Worm (Caenorhabditis elegans) whole organism, midembryonic: Measurements from ENCODE around the gene F13E9.5.

ENCODE experiments used
- T22C8.4 ChIP-seq: fragments of 200-800 bp; sonication (Bioruptor generic); IDR thresholded peaks from 2 replicates; pipeline ENCODE4 v1.3.6; 2022; ENCODE audit warnings: missing genetic modification characterization, missing compliant biosample characterization
- cog-1 ChIP-seq: sonication (generic microtip); optimal IDR thresholded peaks from 2 replicates; lab custom pipeline; 2016; ENCODE audit warnings: missing genetic modification characterization, missing compliant biosample characterization
- flt-1 ChIP-seq: fragments of 200-800 bp; sonication (Bioruptor generic); IDR thresholded peaks from 2 replicates; pipeline ENCODE4 v1.3.6; 2022; ENCODE audit warnings: missing genetic modification characterization, missing compliant biosample characterization
- klf-2 ChIP-seq: fragments of 200-800 bp; sonication (Bioruptor generic); conservative IDR thresholded peaks from 2 replicates; pipeline ENCODE4 v1.3.6; 2022; ENCODE audit warnings: missing genetic modification reagents, missing genetic modification characterization, missing compliant biosample characterization
- med-1 ChIP-seq: sonication (generic microtip); optimal IDR thresholded peaks from 2 replicates; lab custom pipeline; 2017; ENCODE audit warnings: missing genetic modification characterization, mild to moderate bottlenecking, missing compliant biosample characterization, antibody characterized with exemption, missing genetic modification reagents; ENCODE audit not compliant: insufficient read depth
- ref-1 ChIP-seq: fragments of 200-800 bp; sonication (Bioruptor generic); conservative IDR thresholded peaks from 2 replicates; pipeline ENCODE4 v1.3.6; 2022; ENCODE audit warnings: missing genetic modification reagents, missing genetic modification characterization, missing compliant biosample characterization
- tab-1 ChIP-seq: fragments of 200-800 bp; sonication (Bioruptor generic); IDR thresholded peaks from 2 replicates; pipeline ENCODE4 v1.3.6; 2022; ENCODE audit warnings: missing genetic modification characterization, missing compliant biosample characterization
- ztf-23 ChIP-seq: fragments of 200-800 bp; sonication (Bioruptor generic); IDR thresholded peaks from 2 replicates; pipeline ENCODE4 v1.3.6; 2022; ENCODE audit warnings: missing genetic modification reagents, missing genetic modification characterization, missing compliant biosample characterization
- ztf-29 ChIP-seq: fragments of 200-800 bp; sonication (Bioruptor generic); IDR thresholded peaks from 2 replicates; pipeline ENCODE4 v1.3.6; 2022; ENCODE audit warnings: missing genetic modification reagents, missing genetic modification characterization, missing compliant biosample characterization

Gene F13E9.5

DNA sequence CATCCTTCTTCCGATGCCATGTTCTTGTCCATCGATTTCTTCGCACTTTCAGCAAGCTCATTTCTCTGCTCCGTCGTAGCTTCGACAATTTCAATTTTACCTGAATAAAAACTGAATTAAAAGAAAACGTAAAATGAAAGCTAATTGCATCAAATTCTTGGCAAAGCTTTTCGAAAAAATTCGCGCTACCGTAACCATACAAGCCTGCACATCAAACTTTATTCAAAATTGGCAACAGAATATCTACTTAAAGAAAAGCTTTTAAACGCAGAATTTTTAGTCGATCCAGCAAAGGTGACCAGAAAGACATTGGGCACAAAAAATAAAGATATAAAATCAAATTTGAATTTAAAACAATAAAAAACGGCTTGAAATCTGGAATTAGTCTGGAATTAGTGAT is 41.9 kb downstream of the F13E9.5 start:
- TF ChIP-seq ztf-29 (GFP tag; lab: Robert Waterston, UW), result no peak
- no peak for TF ChIP-seq cog-1 (tag; lab: Kevin White, UChicago)
- TF ChIP-seq tab-1 (GFP tag; lab: Robert Waterston, UW), result no peak
- TF ChIP-seq med-1, result no peak
- no peak for TF ChIP-seq T22C8.4 (GFP tag; lab: Robert Waterston, UW)
- TF ChIP-seq klf-2, result no peak
- TF ChIP-seq ref-1, result no peak
- no peak for TF ChIP-seq ztf-23
- no peak for TF ChIP-seq flt-1 (GFP tag; lab: Robert Waterston, UW)
